Worm (Caenorhabditis elegans): ENCODE data around the gene K02E7.10.

- TF ChIP-seq ztf-11 (tag; optimal IDR thresholded peaks at IDR 0.05), result no peak
- TF ChIP-seq nhr-12 (tag; optimal IDR thresholded peaks at IDR 0.05), result no peak
- TF ChIP-seq elt-3 (tag; optimal IDR thresholded peaks at IDR 0.05), result no peak
Observed at ce11 chrII:1106914-1107597, 40.2 kb upstream of the K02E7.10 start, which contains the start of gene col-40.
